Worm (Caenorhabditis elegans) whole organism, L1 larva: ENCODE results near the gene rde-12.

Experiments used
- C16A3.4 ChIP-seq: fragments of 150-350 bp; optimal IDR thresholded peaks from 2 replicates; lab custom pipeline; 2014; ENCODE audit warnings: missing biosample characterization, missing genetic modification characterization
- C34B4.2 ChIP-seq: sonication (generic microtip); optimal IDR thresholded peaks from 2 replicates; lab custom pipeline; 2017; ENCODE audit warnings: mild to moderate bottlenecking, missing genetic modification characterization, missing compliant biosample characterization
- F16B12.6 ChIP-seq: fragments of 150-350 bp; optimal IDR thresholded peaks from 2 replicates; lab custom pipeline; 2014; ENCODE audit warnings: missing biosample characterization, missing genetic modification characterization
- Y116A8C.19 ChIP-seq: sonication (generic microtip); optimal IDR thresholded peaks from 2 replicates; lab custom pipeline; 2016; ENCODE audit warnings: missing compliant biosample characterization, missing genetic modification characterization, borderline replicate concordance
- aha-1 ChIP-seq: fragments of 150-350 bp; optimal IDR thresholded peaks from 2 replicates; lab custom pipeline; 2014; ENCODE audit warnings: missing biosample characterization, missing genetic modification characterization
- alr-1 ChIP-seq: fragments of 200-800 bp; sonication (Bioruptor generic); optimal IDR thresholded peaks from 2 replicates; lab custom pipeline; 2018; ENCODE audit warnings: borderline replicate concordance, mild to moderate bottlenecking, missing genetic modification characterization, missing compliant biosample characterization
- blmp-1 ChIP-seq: fragments of 150-350 bp; optimal IDR thresholded peaks from 2 replicates; lab custom pipeline; 2014; ENCODE audit warnings: missing biosample characterization, missing genetic modification characterization
- ceh-63 ChIP-seq: fragments of 200-800 bp; sonication (Bioruptor generic); optimal IDR thresholded peaks from 2 replicates; lab custom pipeline; 2018; ENCODE audit warnings: mild to moderate bottlenecking, missing genetic modification characterization, missing compliant biosample characterization
- ceh-90 ChIP-seq: sonication (generic microtip); optimal IDR thresholded peaks from 2 replicates; lab custom pipeline; 2016; ENCODE audit warnings: missing genetic modification characterization, missing compliant biosample characterization
- efl-1 ChIP-seq, 4 experiments: fragments of 150-350 bp; optimal IDR thresholded peaks in 3 of 4; peaks in 1 of 4; 1 replicate in 1 of 4; 2 replicates in 3 of 4; lab custom pipeline; 2014; ENCODE audit warnings: missing biosample characterization in 2 of 4, missing genetic modification characterization in 2 of 4, missing genetic modification reagents in 2 of 4
- efl-3 ChIP-seq: fragments of 200-800 bp; sonication (Bioruptor generic); optimal IDR thresholded peaks from 2 replicates; lab custom pipeline; 2018; ENCODE audit warnings: mild to moderate bottlenecking, missing genetic modification characterization, missing compliant biosample characterization
- elt-2 ChIP-seq: sonication (generic microtip); optimal IDR thresholded peaks from 2 replicates; lab custom pipeline; 2016; ENCODE audit warnings: missing genetic modification characterization, mild to moderate bottlenecking, inconsistent platforms, missing compliant biosample characterization, missing genetic modification reagents
- elt-3 ChIP-seq, 6 experiments: fragments of 150-350 bp in 1 of 6; sonication (generic microtip); optimal IDR thresholded peaks; 2 replicates each; lab custom pipeline; 2017 to 2018; ENCODE audit warnings: missing biosample characterization in 6 of 6, missing genetic modification characterization in 6 of 6, inconsistent platforms in 1 of 6
- fkh-10 ChIP-seq: sonication (generic microtip); optimal IDR thresholded peaks from 2 replicates; lab custom pipeline; 2017; ENCODE audit warnings: missing biosample characterization, missing genetic modification reagents, missing genetic modification characterization
- fkh-8 ChIP-seq: sonication (generic microtip); optimal IDR thresholded peaks from 2 replicates; lab custom pipeline; 2016; ENCODE audit warnings: mild to moderate bottlenecking, missing genetic modification characterization, missing compliant biosample characterization
- fos-1 ChIP-seq: fragments of 150-350 bp; optimal IDR thresholded peaks from 2 replicates; lab custom pipeline; 2014; ENCODE audit warnings: missing biosample characterization, missing genetic modification characterization
- hlh-17 ChIP-seq: fragments of 200-800 bp; sonication (Bioruptor generic); optimal IDR thresholded peaks from 2 replicates; lab custom pipeline; 2018; ENCODE audit warnings: missing genetic modification characterization, mild to moderate bottlenecking, missing compliant biosample characterization, moderate library complexity, borderline replicate concordance
- jun-1 ChIP-seq: fragments of 150-350 bp; optimal IDR thresholded peaks from 2 replicates; lab custom pipeline; 2014; ENCODE audit warnings: missing biosample characterization, missing genetic modification reagents, missing genetic modification characterization
- lin-13 ChIP-seq: fragments of 150-350 bp; optimal IDR thresholded peaks from 2 replicates; lab custom pipeline; 2014; ENCODE audit warnings: missing biosample characterization, missing genetic modification reagents, missing genetic modification characterization
- lin-14 ChIP-seq: fragments of 200-800 bp; sonication (Bioruptor generic); optimal IDR thresholded peaks from 2 replicates; lab custom pipeline; 2018; ENCODE audit warnings: mild to moderate bottlenecking, missing genetic modification characterization, moderate library complexity, missing compliant biosample characterization
- lin-15B ChIP-seq: fragments of 150-350 bp; sonication (generic microtip); optimal IDR thresholded peaks from 3 replicates; lab custom pipeline; 2014; ENCODE audit warnings: missing biosample characterization, missing genetic modification characterization
- lin-35 ChIP-seq, 2 experiments: fragments of 150-350 bp; optimal IDR thresholded peaks; 2 replicates each; lab custom pipeline; 2014; ENCODE audit warnings: missing biosample characterization in 2 of 2, missing genetic modification characterization in 2 of 2, missing genetic modification reagents in 2 of 2
- lin-39 ChIP-seq: fragments of 150-350 bp; optimal IDR thresholded peaks from 2 replicates; lab custom pipeline; 2014; ENCODE audit warnings: missing biosample characterization, missing genetic modification reagents, missing genetic modification characterization
- lir-3 ChIP-seq: sonication (generic microtip); optimal IDR thresholded peaks from 2 replicates; lab custom pipeline; 2016; ENCODE audit warnings: mild to moderate bottlenecking, missing genetic modification characterization, moderate library complexity, missing compliant biosample characterization; ENCODE audit not compliant: poor library complexity
- mep-1 ChIP-seq: fragments of 150-350 bp; optimal IDR thresholded peaks from 2 replicates; lab custom pipeline; 2014; ENCODE audit warnings: missing biosample characterization, missing genetic modification characterization
- nhr-11 ChIP-seq: fragments of 150-350 bp; optimal IDR thresholded peaks from 2 replicates; lab custom pipeline; 2014; ENCODE audit warnings: missing biosample characterization, missing genetic modification characterization
- nhr-12 ChIP-seq: sonication (generic microtip); optimal IDR thresholded peaks from 2 replicates; lab custom pipeline; 2017; ENCODE audit warnings: missing biosample characterization, missing genetic modification characterization
- nhr-19 ChIP-seq: fragments of 200-800 bp; sonication (Bioruptor generic); conservative IDR thresholded peaks from 2 replicates; pipeline ENCODE4 v1.3.6; 2022; ENCODE audit warnings: missing genetic modification characterization, missing compliant biosample characterization
- nhr-20 ChIP-seq: sonication (generic microtip); optimal IDR thresholded peaks from 2 replicates; lab custom pipeline; 2016; ENCODE audit warnings: mild to moderate bottlenecking, missing genetic modification characterization, missing compliant biosample characterization
- nhr-237 ChIP-seq: fragments of 150-350 bp; optimal IDR thresholded peaks from 2 replicates; lab custom pipeline; 2014; ENCODE audit warnings: missing biosample characterization, missing genetic modification characterization
- nhr-28 ChIP-seq: fragments of 150-350 bp; optimal IDR thresholded peaks from 2 replicates; lab custom pipeline; 2014; ENCODE audit warnings: missing biosample characterization, missing genetic modification characterization
- nhr-47 ChIP-seq: sonication (generic microtip); optimal IDR thresholded peaks from 2 replicates; lab custom pipeline; 2016; ENCODE audit warnings: mild to moderate bottlenecking, missing genetic modification characterization, moderate library complexity, missing compliant biosample characterization
- nhr-71 ChIP-seq: sonication (generic microtip); optimal IDR thresholded peaks from 2 replicates; lab custom pipeline; 2016; ENCODE audit warnings: mild to moderate bottlenecking, missing genetic modification characterization, moderate library complexity, missing compliant biosample characterization
- nhr-85 ChIP-seq: sonication (generic microtip); peaks from one replicate; lab custom pipeline; 2016; ENCODE audit warnings: missing genetic modification characterization, inconsistent platforms, missing compliant biosample characterization
- pag-3 ChIP-seq: sonication (generic microtip); optimal IDR thresholded peaks from 2 replicates; lab custom pipeline; 2017; ENCODE audit warnings: missing genetic modification characterization, mild to moderate bottlenecking, missing compliant biosample characterization, antibody characterized with exemption, borderline replicate concordance; ENCODE audit not compliant: insufficient read depth
- pqm-1 ChIP-seq: sonication (generic microtip); optimal IDR thresholded peaks from 3 replicates; lab custom pipeline; 2017; ENCODE audit warnings: missing biosample characterization, missing genetic modification characterization
- rnt-1 ChIP-seq: sonication (generic microtip); optimal IDR thresholded peaks from 2 replicates; lab custom pipeline; 2016; ENCODE audit warnings: mild to moderate bottlenecking, missing genetic modification characterization, moderate library complexity, missing compliant biosample characterization
- snpc-4 ChIP-seq: fragments of 150-350 bp; optimal IDR thresholded peaks from 2 replicates; lab custom pipeline; 2014; ENCODE audit warnings: missing biosample characterization, missing genetic modification characterization
- sup-37 ChIP-seq: fragments of 200-800 bp; sonication (Bioruptor generic); optimal IDR thresholded peaks from 2 replicates; lab custom pipeline; 2018; ENCODE audit warnings: mild to moderate bottlenecking, missing genetic modification characterization, missing compliant biosample characterization
- unc-130 ChIP-seq: fragments of 150-350 bp; optimal IDR thresholded peaks from 2 replicates; lab custom pipeline; 2017; ENCODE audit warnings: missing biosample characterization, missing genetic modification characterization, inconsistent platforms
- unc-30 ChIP-seq: sonication (generic microtip); optimal IDR thresholded peaks from 2 replicates; lab custom pipeline; 2017; ENCODE audit warnings: missing biosample characterization, missing genetic modification characterization
- unc-86 ChIP-seq: sonication (generic microtip); optimal IDR thresholded peaks from 2 replicates; lab custom pipeline; 2016; ENCODE audit warnings: missing genetic modification characterization, missing compliant biosample characterization
- unc-98 ChIP-seq: fragments of 200-800 bp; sonication (Bioruptor generic); IDR thresholded peaks from 2 replicates; pipeline ENCODE4 v1.3.6; 2022; ENCODE audit warnings: missing genetic modification characterization, missing compliant biosample characterization
- vab-15 ChIP-seq: sonication (generic microtip); optimal IDR thresholded peaks from 2 replicates; lab custom pipeline; 2017; ENCODE audit warnings: missing genotype, mild to moderate bottlenecking, missing genetic modification characterization, missing compliant biosample characterization
- zag-1 ChIP-seq: fragments of 150-350 bp; optimal IDR thresholded peaks from 2 replicates; lab custom pipeline; 2014; ENCODE audit warnings: missing biosample characterization, missing genetic modification characterization
- ztf-4 ChIP-seq: fragments of 150-350 bp; optimal IDR thresholded peaks from 2 replicates; lab custom pipeline; 2014; ENCODE audit warnings: missing biosample characterization, missing genetic modification characterization

rde-12 gene

ce11 chrV:13659219-13659618 lies 6.0 kb upstream of the rde-12 start (continued):
- TF ChIP-seq efl-1 (optimal IDR thresholded peaks at IDR 0.05; lab: Kevin White, UChicago) (no peak), efl-1 (GFP tag; optimal IDR thresholded peaks at IDR 0.05 in 1 of 2; lab: Kevin White, UChicago) (no peak), snpc-4 (tag; lab: Kevin White, UChicago) (no peak), nhr-20 (tag; lab: Kevin White, UChicago) (no peak), vab-15 (tag; lab: Kevin White, UChicago) (no peak), unc-130 (peak; percentile 11), unc-86 (tag; lab: Kevin White, UChicago) (no peak), elt-3 (tag; optimal IDR thresholded peaks at IDR 0.05; lab: Kevin White, UChicago) (peak in 4 of 6 experiments; percentile 36 to 61 (median 54)), pqm-1 (tag; lab: Kevin White, UChicago) (no peak)

- TF ChIP-seq nhr-20 (tag; lab: Kevin White, UChicago) (no peak), nhr-85 (peak; percentile 21), efl-1 (optimal IDR thresholded peaks at IDR 0.05; lab: Kevin White, UChicago) (no peak), efl-1 (GFP tag; optimal IDR thresholded peaks at IDR 0.05 in 1 of 2; lab: Kevin White, UChicago) (no peak)
Observed at ce11 chrV:13660115-13660514, 5.1 kb upstream of the rde-12 start.

- TF ChIP-seq nhr-19 (peak; percentile 46), fos-1 (tag; lab: Kevin White, UChicago) (no peak), pag-3 (tag; lab: Kevin White, UChicago) (no peak), nhr-71 (peak; percentile 67), elt-3 (tag; optimal IDR thresholded peaks at IDR 0.05; lab: Kevin White, UChicago) (peak in 1 of 6 experiments; percentile 12), aha-1 (tag; lab: Kevin White, UChicago) (no peak), nhr-12 (no peak), vab-15 (tag; lab: Kevin White, UChicago) (no peak), ceh-63 (no peak), ceh-90 (no peak), alr-1 (tag; lab: Kevin White, UChicago) (no peak), nhr-47 (no peak), blmp-1 (tag; lab: Kevin White, UChicago) (peak; percentile 17), fkh-8 (tag; lab: Kevin White, UChicago) (no peak), rnt-1 (tag; lab: Kevin White, UChicago) (no peak), nhr-85 (peak; percentile 76), lin-14 (GFP tag; lab: Kevin White, UChicago) (peak; percentile 50), lin-35 (GFP tag; optimal IDR thresholded peaks at IDR 0.05; lab: Kevin White, UChicago) (peak; percentile 17 to 54), jun-1 (no peak), lir-3 (tag; lab: Kevin White, UChicago) (no peak), nhr-28 (tag; lab: Kevin White, UChicago) (no peak), lin-13 (GFP tag; lab: Kevin White, UChicago) (no peak), nhr-237 (no peak), zag-1 (tag; lab: Kevin White, UChicago) (no peak), Y116A8C.19 (tag; lab: Kevin White, UChicago) (no peak), unc-130 (no peak), nhr-11 (no peak), lin-15B (tag; lab: Kevin White, UChicago) (no peak), hlh-17 (no peak), mep-1 (tag; lab: Kevin White, UChicago) (no peak), unc-86 (tag; lab: Kevin White, UChicago) (no peak), efl-3 (no peak), lin-39 (tag; lab: Kevin White, UChicago) (no peak), sup-37 (GFP tag; lab: Kevin White, UChicago) (no peak), C34B4.2 (tag; lab: Kevin White, UChicago) (no peak), snpc-4 (tag; lab: Kevin White, UChicago) (no peak), F16B12.6 (tag; lab: Kevin White, UChicago) (no peak), unc-98 (GFP tag; lab: Robert Waterston, UW) (no peak), unc-30 (tag; lab: Kevin White, UChicago) (no peak), fkh-10 (GFP tag; lab: Kevin White, UChicago) (no peak), C16A3.4 (tag; lab: Kevin White, UChicago) (peak; percentile 48), elt-2 (tag; lab: Kevin White, UChicago) (peak; percentile 2), ztf-4 (tag; lab: Kevin White, UChicago) (no peak)
Observed at ce11 chrV:13660660-13661325, 4.4 kb upstream of the rde-12 start, which contains the start of gene letm-1. letm-1 (plus strand) TSS chrV:13661257.
